Worm (Caenorhabditis elegans) whole organism, L2 larva: Measurements from ENCODE around the gene E02H9.1.

ENCODE experiments used
- ama-1 ChIP-seq: fragments of 150-350 bp; optimal IDR thresholded peaks from 2 replicates; lab custom pipeline; 2018; ENCODE audit warnings: inconsistent platforms
- fos-1 ChIP-seq: fragments of 150-350 bp; optimal IDR thresholded peaks from 2 replicates; lab custom pipeline; 2014; ENCODE audit warnings: missing biosample characterization, missing genetic modification characterization
- lin-13 ChIP-seq: fragments of 150-350 bp; optimal IDR thresholded peaks from 2 replicates; lab custom pipeline; 2014; ENCODE audit warnings: missing biosample characterization, missing genetic modification reagents, missing genetic modification characterization
- nhr-11 ChIP-seq: fragments of 150-350 bp; optimal IDR thresholded peaks from 2 replicates; lab custom pipeline; 2014; ENCODE audit warnings: missing biosample characterization, missing genetic modification characterization

DNA sequence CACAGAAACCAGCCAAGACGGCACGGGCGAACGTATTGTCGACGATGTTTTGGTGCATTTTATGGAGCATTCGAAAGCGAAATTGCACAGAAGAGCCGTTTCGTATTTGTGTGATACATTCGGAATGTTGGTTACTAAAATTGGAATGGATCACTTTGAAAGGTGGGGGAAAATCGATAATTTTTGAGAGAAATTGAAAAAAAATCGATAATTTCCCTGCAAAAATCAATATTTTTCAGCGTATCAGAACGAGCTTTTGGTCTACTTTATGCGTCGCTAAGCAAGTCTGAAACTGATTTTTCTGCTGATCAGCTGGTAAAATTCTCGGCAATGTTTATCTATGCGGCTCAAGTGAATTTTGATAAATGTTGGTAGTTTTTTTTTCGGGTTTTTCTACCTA lies 14.5 kb downstream of the E02H9.1 start:
- TF ChIP-seq nhr-11 (tag; lab: Kevin White, UChicago) (no peak), fos-1 (tag; lab: Kevin White, UChicago) (no peak), ama-1 (lab: Kevin White, UChicago) (no peak), lin-13 (GFP tag; lab: Kevin White, UChicago) (no peak)
